Fruit fly (Drosophila melanogaster): ENCODE data around the gene CG15431.

DNA sequence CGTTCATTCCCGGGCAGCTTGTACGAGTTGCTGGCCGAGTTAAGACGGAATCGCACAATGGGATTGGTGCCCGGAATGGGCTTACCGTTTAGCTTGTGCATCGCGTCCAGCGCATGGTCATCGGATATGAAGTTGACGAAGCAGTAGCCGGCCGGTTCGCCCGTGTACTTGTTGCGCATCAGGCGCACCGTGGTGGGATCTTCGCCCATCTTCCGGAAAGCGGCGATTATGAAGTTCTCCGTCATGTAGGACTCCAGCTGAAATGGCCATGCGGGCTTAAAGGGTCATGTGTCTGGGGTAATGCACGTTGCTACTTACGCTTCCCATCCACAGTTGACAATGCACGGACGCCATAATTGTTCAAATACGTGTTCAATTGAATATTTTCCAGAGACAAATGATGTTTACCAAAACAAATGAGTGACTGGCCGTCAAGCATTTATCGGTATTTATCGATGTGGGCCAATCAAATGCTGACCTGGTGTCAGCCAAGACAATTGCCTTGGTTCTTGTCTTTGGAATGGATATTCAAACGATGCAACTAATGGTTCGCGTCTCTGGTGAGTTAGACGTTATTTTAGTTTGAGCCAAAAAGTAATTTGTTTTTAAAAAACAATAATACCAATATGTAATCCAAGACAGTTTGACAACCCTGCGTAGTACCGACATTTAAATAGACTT is 13.1 kb upstream of the CG15431 start, which contains the start of the genes Secp43 and ND-B8:
- peak; percentile 57 to 70 for TF ChIP-seq CTCF (optimal IDR thresholded peaks at IDR 0.05)
- TF ChIP-seq CG8478 (optimal IDR thresholded peaks at IDR 0.05): no peak

Measured in S2 (cell line).